Fruit fly (Drosophila melanogaster): ENCODE measurements around the gene CSN8.

CSN8 gene

DNA sequence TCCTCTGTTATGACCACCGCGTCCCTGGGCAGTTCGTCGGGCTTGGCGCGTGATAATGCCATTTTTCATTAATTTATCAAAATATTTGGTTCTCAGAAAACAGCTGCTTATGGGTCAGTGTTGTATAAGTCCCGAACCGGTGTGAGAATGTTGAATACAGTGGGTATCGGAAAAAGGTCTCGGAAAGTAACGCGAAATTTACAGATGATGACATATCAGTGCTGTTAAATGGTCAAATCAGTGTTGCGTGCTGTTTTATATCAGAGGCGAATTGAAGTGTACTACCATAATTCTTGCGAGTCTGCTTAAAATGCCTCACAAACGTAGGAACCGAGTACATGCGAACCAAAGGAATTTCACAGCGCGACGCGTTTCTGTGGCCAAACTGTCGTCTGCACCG, 18.0 kb downstream of the CSN8 start, which contains the start of the genes CG13392 and Rcd4 (continued):
- TF ChIP-seq bab2 (GFP tag; optimal IDR thresholded peaks at IDR 0.05) (peak; percentile 76), YL-1 (GFP tag; optimal IDR thresholded peaks at IDR 0.05) (peak; percentile 71), gro (GFP tag; optimal IDR thresholded peaks at IDR 0.05) (peak; percentile 79), CG1024 (GFP tag; IDR thresholded peaks at IDR 0.05) (0 out of 2 replicates have a peak, but pooled peaks have one; percentile 16), nmo (GFP tag; optimal IDR thresholded peaks at IDR 0.05) (peak; percentile 51), Atf3 (GFP tag; optimal IDR thresholded peaks at IDR 0.05) (peak; percentile 59), E2f2 (GFP tag; IDR thresholded peaks at IDR 0.05) (peak; percentile 56), sqz (GFP tag; optimal IDR thresholded peaks at IDR 0.05) (no peak), Opbp (GFP tag; IDR thresholded peaks at IDR 0.05; ENCODE audit: partially characterized antibody) (peak; percentile 77; the same call in 2 of the 3 replicates), cad (GFP tag; optimal IDR thresholded peaks at IDR 0.05) (no peak), Ets65A (GFP tag) (peak; percentile 97), CG12744 (GFP tag; optimal IDR thresholded peaks at IDR 0.05) (peak; percentile 44), Max (GFP tag; optimal IDR thresholded peaks at IDR 0.05) (peak; percentile 6), CG17359 (tag; optimal IDR thresholded peaks at IDR 0.05) (peak; percentile 56), ci (GFP tag; IDR thresholded peaks at IDR 0.05) (peak; percentile 68; the same call in 2 of the 3 replicates), sens (GFP tag) (peak; percentile 91), Neu2 (GFP tag; optimal IDR thresholded peaks at IDR 0.05; ENCODE audit: borderline replicate concordance) (no peak), dmrt99B (tag; optimal IDR thresholded peaks at IDR 0.05) (peak; percentile 21), croc (GFP tag; conservative IDR thresholded peaks at IDR 0.05) (no peak), CG6854 (GFP tag; optimal IDR thresholded peaks at IDR 0.05) (no peak), CG6813 (GFP tag; optimal IDR thresholded peaks at IDR 0.05) (peak; percentile 45), CG11504 (tag; optimal IDR thresholded peaks at IDR 0.05) (peak; percentile 46), CG8281 (tag; optimal IDR thresholded peaks at IDR 0.05) (no peak), bigmax (GFP tag; optimal IDR thresholded peaks at IDR 0.05) (peak; percentile 24), cas (GFP tag; IDR thresholded peaks at IDR 0.05) (no peak), peb (GFP tag; IDR thresholded peaks at IDR 0.05) (no peak), CG5245 (GFP tag; optimal IDR thresholded peaks at IDR 0.05) (peak; percentile 40), pho (GFP tag; optimal IDR thresholded peaks at IDR 0.05) (peak; percentile 79), wdn (GFP tag; IDR thresholded peaks at IDR 0.05) (peak; percentile 51; the same call in 1 of the 2 replicates), CG2199 (GFP tag; IDR thresholded peaks at IDR 0.05) (no peak), hbn (GFP tag; IDR thresholded peaks at IDR 0.05; ENCODE audit: partially characterized antibody) (peak; percentile 53; the same call in 1 of the 2 replicates), Ssrp (tag; optimal IDR thresholded peaks at IDR 0.05) (no peak), MBD-R2 (GFP tag; IDR thresholded peaks at IDR 0.05) (peak; percentile 95), CG2116 (GFP tag; optimal IDR thresholded peaks at IDR 0.05) (peak; percentile 97), CG15514 (GFP tag; optimal IDR thresholded peaks at IDR 0.05) (peak; percentile 90)

DNA sequence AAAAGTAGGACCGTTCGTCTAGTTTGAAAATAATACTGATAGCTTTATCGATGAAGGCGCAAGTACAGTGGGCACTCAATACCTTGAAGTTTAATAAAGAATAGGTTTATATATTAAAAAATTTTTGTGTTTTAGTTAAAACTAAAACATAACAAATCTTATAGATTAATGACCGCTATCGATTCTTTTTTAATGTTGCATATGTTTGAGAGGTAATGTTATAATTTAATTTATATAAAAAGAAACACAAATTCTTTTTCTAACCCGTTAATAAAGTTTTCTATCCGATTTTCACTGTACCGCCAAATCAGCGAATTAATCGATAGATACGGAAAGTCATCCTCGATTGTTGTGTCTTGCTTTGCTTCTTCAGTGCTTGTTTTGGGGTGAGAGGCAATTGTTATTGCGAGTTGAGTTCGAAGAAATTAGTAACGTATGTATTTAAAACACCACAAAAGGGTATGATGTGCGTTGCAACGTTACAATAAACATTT, 19.5 kb downstream of the CSN8 start, which contains the start of the genes Dad1 and CG13384:
Gene Dad1 (minus strand): TSS at position 30 of the 494 bp plus-strand sequence.
Gene CG13384 (plus strand): TSS at position 348 of the 494 bp plus-strand sequence.
- TF ChIP-seq Aef1 (GFP tag; IDR thresholded peaks at IDR 0.05): peak; percentile 74
- peak; percentile 93 for TF ChIP-seq CG12299 (tag; optimal IDR thresholded peaks at IDR 0.05)
- TF ChIP-seq jing (GFP tag; optimal IDR thresholded peaks at IDR 0.05): no peak
- TF ChIP-seq Sox100B (GFP tag; optimal IDR thresholded peaks at IDR 0.05): peak; percentile 93
- peak; percentile 60 for TF ChIP-seq CG3838 (GFP tag; optimal IDR thresholded peaks at IDR 0.05)
- peak; percentile 85 for TF ChIP-seq peb (GFP tag; IDR thresholded peaks at IDR 0.05)
- peak; percentile 94 for TF ChIP-seq phol (tag; optimal IDR thresholded peaks at IDR 0.05)
- TF ChIP-seq CG9797 (GFP tag; optimal IDR thresholded peaks at IDR 0.05): peak; percentile 69
- TF ChIP-seq sug (tag; optimal IDR thresholded peaks at IDR 0.05): peak; percentile 96
- TF ChIP-seq Nf-YB (GFP tag; optimal IDR thresholded peaks at IDR 0.05): peak; percentile 81
- TF ChIP-seq CG14441 (GFP tag; IDR thresholded peaks at IDR 0.05): peak; percentile 87
- no peak for TF ChIP-seq Hr39 (optimal IDR thresholded peaks at IDR 0.05)
- peak; percentile 74 for TF ChIP-seq Oaz (GFP tag; IDR thresholded peaks at IDR 0.05)
- peak; percentile 88 for TF ChIP-seq slou (GFP tag; optimal IDR thresholded peaks at IDR 0.05)
- 0 out of 2 replicates have a peak, but pooled peaks have one; percentile 51 for TF ChIP-seq unc-4 (GFP tag; IDR thresholded peaks at IDR 0.05; ENCODE audit: partially characterized antibody)
- peak; percentile 58 for TF ChIP-seq Rx (GFP tag; IDR thresholded peaks at IDR 0.05)
- TF ChIP-seq CG7928 (GFP tag; optimal IDR thresholded peaks at IDR 0.05): peak; percentile 60
- peak; percentile 89 for TF ChIP-seq CG11504 (tag; optimal IDR thresholded peaks at IDR 0.05)
- peak; percentile 87 for TF ChIP-seq CG10366 (GFP tag; IDR thresholded peaks at IDR 0.05)

Measured in whole organism, embryonic.